Worm (Caenorhabditis elegans): ENCODE data around the gene Y39A3A.4.

DNA sequence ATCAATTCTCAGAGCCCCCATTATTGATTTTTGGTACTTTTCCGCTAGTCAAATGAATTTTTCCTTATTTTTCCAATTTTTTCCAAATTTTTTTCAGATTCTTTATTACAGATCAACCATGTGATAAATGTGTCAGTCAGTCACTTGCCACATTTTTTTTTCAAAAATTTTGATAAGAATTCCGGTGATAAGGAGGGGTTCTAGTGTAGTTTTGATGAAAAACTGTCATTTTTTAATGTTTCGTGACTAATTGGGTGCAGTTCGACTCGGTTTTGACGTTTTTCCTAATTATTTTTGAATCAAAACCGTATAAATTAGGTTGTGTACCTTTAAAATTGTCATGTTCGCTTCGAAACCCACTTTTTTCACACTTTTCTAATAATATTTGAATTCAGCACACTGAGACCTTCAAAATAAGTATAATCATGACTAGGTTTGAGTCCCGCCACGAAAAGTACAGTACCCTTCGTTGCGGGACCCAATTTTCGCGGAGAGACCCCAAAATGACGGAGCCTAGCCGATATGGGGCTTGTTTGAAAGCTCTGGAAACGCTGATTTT, 23.5 kb upstream of the Y39A3A.4 start:
- TF ChIP-seq let-607 (tag; optimal IDR thresholded peaks at IDR 0.05) (peak in 1 of 2 experiments; percentile 50), unc-62 (GFP tag; optimal IDR thresholded peaks at IDR 0.05) (peak; percentile 71), ccch-3 (GFP tag; optimal IDR thresholded peaks at IDR 0.05) (no peak), F49E8.2 (tag; optimal IDR thresholded peaks at IDR 0.05; ENCODE audit: insufficient read depth) (no peak), let-526 (GFP tag; IDR thresholded peaks at IDR 0.05) (peak; percentile 57; the same call in 1 of the 2 replicates), fkh-3 (tag; optimal IDR thresholded peaks at IDR 0.05) (no peak), ama-1 (optimal IDR thresholded peaks at IDR 0.05) (no peak), ama-1 (GFP tag; optimal IDR thresholded peaks at IDR 0.05) (no peak), lin-26 (GFP tag; IDR thresholded peaks at IDR 0.05) (no peak), nhr-90 (tag; optimal IDR thresholded peaks at IDR 0.05) (no peak), T26A5.8 (tag; optimal IDR thresholded peaks at IDR 0.05) (no peak), snpc-4 (GFP tag; optimal IDR thresholded peaks at IDR 0.05) (no peak), snpc-4 (tag; optimal IDR thresholded peaks at IDR 0.05) (no peak), egrh-3 (GFP tag; IDR thresholded peaks at IDR 0.05) (no peak), hrde-1 (tag; optimal IDR thresholded peaks at IDR 0.05; ENCODE audit: borderline replicate concordance) (no peak), nfya-1 (tag; optimal IDR thresholded peaks at IDR 0.05; ENCODE audit: borderline replicate concordance, insufficient read depth) (no peak)

Measured in whole organism, young adult.